Worm (Caenorhabditis elegans) whole organism, young adult: ENCODE results near the gene C17A2.4.

Experiments
- F22D6.2 ChIP-seq: sonication (generic microtip); optimal IDR thresholded peaks from 2 replicates; lab custom pipeline; 2016; ENCODE audit warnings: mild to moderate bottlenecking, missing genetic modification characterization, missing compliant biosample characterization
- F39B2.1 ChIP-seq: fragments of 200-800 bp; sonication (Bioruptor generic); IDR thresholded peaks from 2 replicates; pipeline ENCODE4 v1.3.6; 2022; ENCODE audit warnings: missing genetic modification reagents, missing genetic modification characterization, missing compliant biosample characterization
- F49E8.2 ChIP-seq: sonication (generic microtip); optimal IDR thresholded peaks from 3 replicates; lab custom pipeline; 2017; ENCODE audit warnings: missing genetic modification characterization, mild to moderate bottlenecking, missing compliant biosample characterization, antibody characterized with exemption, moderate library complexity; ENCODE audit not compliant: insufficient read depth
- K11D2.4 ChIP-seq: fragments of 200-800 bp; sonication (Bioruptor generic); IDR thresholded peaks from 2 replicates; pipeline ENCODE4 v1.3.6; 2022; ENCODE audit warnings: missing genetic modification reagents, missing genetic modification characterization, missing compliant biosample characterization
- T07F8.4 ChIP-seq: sonication (generic microtip); optimal IDR thresholded peaks from 2 replicates; lab custom pipeline; 2016; ENCODE audit warnings: mild to moderate bottlenecking, missing genetic modification characterization, moderate library complexity, missing compliant biosample characterization
- Y53F4B.3 ChIP-seq: fragments of 200-800 bp; sonication (Bioruptor generic); IDR thresholded peaks from 2 replicates; pipeline ENCODE4 v1.3.6; 2022; ENCODE audit warnings: missing genetic modification reagents, missing genetic modification characterization, missing compliant biosample characterization
- Y67H2A.10 ChIP-seq: fragments of 200-800 bp; sonication (Bioruptor generic); conservative IDR thresholded peaks from 2 replicates; pipeline ENCODE4 v1.3.6; 2022; ENCODE audit warnings: missing genetic modification reagents, missing genetic modification characterization, missing compliant biosample characterization
- akir-1 ChIP-seq: fragments of 200-800 bp; sonication (Bioruptor generic); optimal IDR thresholded peaks from 2 replicates; lab custom pipeline; 2018; ENCODE audit warnings: mild to moderate bottlenecking, missing genetic modification characterization, moderate library complexity, missing compliant biosample characterization
- ama-1 ChIP-seq, 3 experiments: fragments of 150-350 bp in 1 of 3; sonication (generic microtip) in 2 of 3; optimal IDR thresholded peaks; 2 replicates each; lab custom pipeline; 2014 to 2018; ENCODE audit warnings: missing biosample characterization in 2 of 3, missing genetic modification characterization in 2 of 3, missing genetic modification reagents in 2 of 3
- aptf-3 ChIP-seq: fragments of 200-800 bp; sonication (Bioruptor generic); IDR thresholded peaks from 2 replicates; pipeline ENCODE4 v1.3.6; 2022; ENCODE audit warnings: missing genetic modification characterization, missing compliant biosample characterization
- atf-7 ChIP-seq: sonication (generic microtip); optimal IDR thresholded peaks from 2 replicates; lab custom pipeline; 2017; ENCODE audit warnings: mild to moderate bottlenecking, missing genetic modification characterization, missing compliant biosample characterization
- attf-3 ChIP-seq: fragments of 200-800 bp; sonication (Bioruptor generic); conservative IDR thresholded peaks from 2 replicates; pipeline ENCODE4 v1.3.6; 2022; ENCODE audit warnings: missing genetic modification reagents, missing genetic modification characterization, missing compliant biosample characterization
- attf-5 ChIP-seq: fragments of 200-800 bp; sonication (Bioruptor generic); optimal IDR thresholded peaks from 2 replicates; lab custom pipeline; 2018; ENCODE audit warnings: mild to moderate bottlenecking, missing genetic modification characterization, missing compliant biosample characterization
- attf-6 ChIP-seq: fragments of 200-800 bp; sonication (Bioruptor generic); IDR thresholded peaks from 2 replicates; pipeline ENCODE4 v1.3.6; 2022; ENCODE audit warnings: missing genetic modification reagents, missing genetic modification characterization, missing compliant biosample characterization
- ceh-100 ChIP-seq: fragments of 200-800 bp; sonication (Bioruptor generic); IDR thresholded peaks from 2 replicates; pipeline ENCODE4 v1.3.6; 2022; ENCODE audit warnings: missing genetic modification reagents, missing genetic modification characterization, missing compliant biosample characterization
- ceh-40 ChIP-seq: fragments of 200-800 bp; sonication (Bioruptor generic); IDR thresholded peaks from 2 replicates; pipeline ENCODE4 v1.3.6; 2022; ENCODE audit warnings: missing genetic modification characterization, missing compliant biosample characterization
- ceh-91 ChIP-seq: fragments of 200-800 bp; sonication (Bioruptor generic); IDR thresholded peaks from 2 replicates; pipeline ENCODE4 v1.3.6; 2022; ENCODE audit warnings: missing genetic modification reagents, missing genetic modification characterization, missing compliant biosample characterization
- chd-7 ChIP-seq: sonication (generic microtip); optimal IDR thresholded peaks from 2 replicates; lab custom pipeline; 2016; ENCODE audit warnings: mild to moderate bottlenecking, missing genetic modification characterization, moderate library complexity, missing compliant biosample characterization
- dpff-1 ChIP-seq: sonication (generic microtip); optimal IDR thresholded peaks from 2 replicates; lab custom pipeline; 2017; ENCODE audit warnings: mild to moderate bottlenecking, missing genetic modification characterization, missing compliant biosample characterization
- dpl-1 ChIP-seq: fragments of 150-350 bp; optimal IDR thresholded peaks from 2 replicates; lab custom pipeline; 2014; ENCODE audit warnings: missing biosample characterization, missing genetic modification reagents, missing genetic modification characterization
- efl-1 ChIP-seq: fragments of 150-350 bp; optimal IDR thresholded peaks from 2 replicates; lab custom pipeline; 2014; ENCODE audit warnings: missing biosample characterization, missing genetic modification reagents, missing genetic modification characterization
- ekl-4 ChIP-seq: fragments of 200-800 bp; sonication (Bioruptor generic); IDR thresholded peaks from 2 replicates; pipeline ENCODE4 v1.3.6; 2022; ENCODE audit warnings: missing genetic modification reagents, missing genetic modification characterization, missing compliant biosample characterization
- him-1 ChIP-seq: sonication (generic microtip); optimal IDR thresholded peaks from 2 replicates; lab custom pipeline; 2016; ENCODE audit warnings: missing genotype, missing genetic modification reagents, missing genetic modification characterization, missing compliant biosample characterization
- hlh-12 ChIP-seq: sonication (generic microtip); optimal IDR thresholded peaks from 2 replicates; lab custom pipeline; 2016; ENCODE audit warnings: missing genetic modification characterization, missing compliant biosample characterization
- hlh-26 ChIP-seq: fragments of 200-800 bp; sonication (Bioruptor generic); conservative IDR thresholded peaks from 2 replicates; pipeline ENCODE4 v1.3.6; 2022; ENCODE audit warnings: missing genetic modification reagents, missing genetic modification characterization, missing compliant biosample characterization
- hmg-20 ChIP-seq: fragments of 200-800 bp; sonication (Bioruptor generic); IDR thresholded peaks from 2 replicates; pipeline ENCODE4 v1.3.6; 2022; ENCODE audit warnings: missing genetic modification reagents, missing genetic modification characterization, missing compliant biosample characterization
- hrde-1 ChIP-seq: sonication (generic microtip); optimal IDR thresholded peaks from 2 replicates; lab custom pipeline; 2016; ENCODE audit warnings: missing genetic modification characterization, mild to moderate bottlenecking, missing compliant biosample characterization, moderate library complexity, missing genotype, missing genetic modification reagents, borderline replicate concordance
- madf-6 ChIP-seq: fragments of 200-800 bp; sonication (Bioruptor generic); IDR thresholded peaks from 2 replicates; pipeline ENCODE4 v1.3.6; 2022; ENCODE audit warnings: missing genetic modification reagents, missing genetic modification characterization, missing compliant biosample characterization
- mel-28 ChIP-seq: sonication (generic microtip); optimal IDR thresholded peaks from 2 replicates; lab custom pipeline; 2016; ENCODE audit warnings: borderline replicate concordance, mild to moderate bottlenecking, missing genetic modification characterization, missing compliant biosample characterization
- mes-4 ChIP-seq: sonication (generic microtip); optimal IDR thresholded peaks from 2 replicates; lab custom pipeline; 2016; ENCODE audit warnings: missing genotype, missing genetic modification characterization, missing compliant biosample characterization
- mxl-1 ChIP-seq: sonication (generic microtip); optimal IDR thresholded peaks from 2 replicates; lab custom pipeline; 2016; ENCODE audit warnings: missing genetic modification characterization, missing compliant biosample characterization
- nfya-1 ChIP-seq: sonication (generic microtip); optimal IDR thresholded peaks from 2 replicates; lab custom pipeline; 2017; ENCODE audit warnings: antibody characterized with exemption, missing compliant biosample characterization, missing genetic modification characterization, borderline replicate concordance; ENCODE audit not compliant: insufficient read depth
- nhr-80 ChIP-seq: sonication (generic microtip); optimal IDR thresholded peaks from 2 replicates; lab custom pipeline; 2016; ENCODE audit warnings: missing genetic modification characterization, missing compliant biosample characterization
- nhr-90 ChIP-seq: sonication (generic microtip); optimal IDR thresholded peaks from 2 replicates; lab custom pipeline; 2016; ENCODE audit warnings: missing genotype, mild to moderate bottlenecking, missing genetic modification characterization, missing compliant biosample characterization
- rpc-1 ChIP-seq, 2 experiments: fragments of 150-350 bp in 1 of 2; sonication (generic microtip) in 1 of 2; optimal IDR thresholded peaks; 2 replicates each; lab custom pipeline; 2014 to 2018; ENCODE audit warnings: missing biosample characterization in 1 of 2, missing genetic modification characterization in 1 of 2, missing genetic modification reagents in 1 of 2, missing genotype in 1 of 2
- snpc-3.4 ChIP-seq: sonication (generic microtip); optimal IDR thresholded peaks from 2 replicates; lab custom pipeline; 2017; ENCODE audit warnings: missing genetic modification characterization, mild to moderate bottlenecking, missing compliant biosample characterization, antibody characterized with exemption, moderate library complexity, missing genotype, missing genetic modification reagents
- snpc-4 ChIP-seq, 5 experiments: fragments of 150-350 bp in 1 of 5; sonication (generic microtip) in 4 of 5; optimal IDR thresholded peaks; 2 replicates each; lab custom pipeline; 2014 to 2018; ENCODE audit warnings: missing genetic modification characterization in 5 of 5, missing biosample characterization in 3 of 5, antibody characterized with exemption in 2 of 5, mild to moderate bottlenecking in 2 of 5, missing compliant biosample characterization in 2 of 5, missing genotype in 2 of 5, moderate library complexity in 2 of 5, missing genetic modification reagents in 1 of 5
- sptf-2 ChIP-seq: fragments of 200-800 bp; sonication (Bioruptor generic); optimal IDR thresholded peaks from 2 replicates; lab custom pipeline; 2018; ENCODE audit warnings: mild to moderate bottlenecking, missing genetic modification characterization, missing compliant biosample characterization
- tlf-1 ChIP-seq: fragments of 200-800 bp; sonication (Bioruptor generic); optimal IDR thresholded peaks from 2 replicates; lab custom pipeline; 2018; ENCODE audit warnings: mild to moderate bottlenecking, missing genetic modification characterization, missing compliant biosample characterization
- zim-3 ChIP-seq: sonication (generic microtip); optimal IDR thresholded peaks from 2 replicates; lab custom pipeline; 2017; ENCODE audit warnings: mild to moderate bottlenecking, missing genetic modification characterization, moderate library complexity, missing compliant biosample characterization
- ztf-18 ChIP-seq: sonication (generic microtip); optimal IDR thresholded peaks from 2 replicates; lab custom pipeline; 2016; ENCODE audit warnings: missing genotype, mild to moderate bottlenecking, missing genetic modification characterization, missing compliant biosample characterization
- ztf-22 ChIP-seq: fragments of 200-800 bp; sonication (Bioruptor generic); optimal IDR thresholded peaks from 2 replicates; lab custom pipeline; 2018; ENCODE audit warnings: mild to moderate bottlenecking, missing genetic modification characterization, moderate library complexity, missing compliant biosample characterization

C17A2.4 gene

DNA sequence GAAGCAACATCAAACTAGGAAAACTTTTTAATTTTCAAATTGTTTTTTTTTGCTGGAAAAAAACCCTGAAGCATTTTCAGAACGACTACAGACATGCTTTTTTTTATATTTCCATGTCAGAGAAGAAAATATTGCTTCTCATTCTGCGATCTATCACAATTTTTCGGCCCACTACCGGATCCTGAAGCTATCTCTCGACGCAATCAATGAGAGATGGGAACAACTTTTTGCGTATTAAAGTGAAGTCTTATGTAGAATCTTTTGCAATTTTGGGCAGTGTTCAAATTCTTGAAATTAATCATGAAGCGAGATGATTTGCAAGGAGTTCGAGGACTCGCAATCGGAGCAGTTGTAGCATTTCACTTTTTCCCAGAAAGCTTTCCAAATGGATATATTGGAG lies 29.9 kb downstream of the C17A2.4 start, which contains the start of gene oac-10:
Gene oac-10 (plus strand): TSS at position 301 of the 400 bp plus-strand sequence.
- TF ChIP-seq chd-7 (tag; lab: Kevin White, UChicago) = no peak
- no peak for TF ChIP-seq ama-1 (optimal IDR thresholded peaks at IDR 0.05; lab: Kevin White, UChicago)
- TF ChIP-seq ama-1 (GFP tag; optimal IDR thresholded peaks at IDR 0.05; lab: Kevin White, UChicago) = no peak
- no peak for TF ChIP-seq rpc-1 (optimal IDR thresholded peaks at IDR 0.05; lab: Kevin White, UChicago)
- TF ChIP-seq rpc-1 (tag; optimal IDR thresholded peaks at IDR 0.05; lab: Kevin White, UChicago) = no peak
- TF ChIP-seq, all 124 proteins: peak for 0

DNA sequence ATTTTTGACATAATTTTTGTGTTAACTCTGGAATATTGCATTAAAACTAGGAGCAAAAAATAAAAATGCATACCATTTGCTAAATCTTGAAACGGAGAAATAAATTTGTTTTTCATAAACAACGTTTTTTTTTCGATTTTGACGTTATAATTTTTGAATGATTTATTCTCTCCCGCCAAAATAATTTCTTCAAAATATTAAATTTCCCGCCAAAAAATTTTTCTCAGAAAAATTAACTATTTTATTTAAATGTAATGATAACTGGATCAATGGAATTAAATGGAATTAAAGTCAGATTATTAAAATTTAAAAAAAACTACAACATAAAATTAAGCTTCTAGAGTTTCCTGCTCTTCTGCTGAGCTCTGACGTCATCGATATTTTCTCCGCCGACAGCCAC lies 37.5 kb downstream of the C17A2.4 start, which contains the start of gene nep-3:
Gene nep-3 (minus strand): TSS at position 101 of the 400 bp plus-strand sequence.
- no peak for TF ChIP-seq nhr-80 (tag; lab: Kevin White, UChicago)
- no peak for TF ChIP-seq ceh-91 (GFP tag; lab: Robert Waterston, UW)
- TF ChIP-seq K11D2.4 (GFP tag; lab: Robert Waterston, UW) = no peak
- no peak for TF ChIP-seq F39B2.1 (GFP tag; lab: Robert Waterston, UW)
- TF ChIP-seq attf-6 (GFP tag; lab: Robert Waterston, UW) = no peak
- no peak for TF ChIP-seq hlh-26 (GFP tag; lab: Robert Waterston, UW)
- no peak for TF ChIP-seq aptf-3
- TF ChIP-seq ceh-40 (GFP tag; lab: Robert Waterston, UW) = no peak
- no peak for TF ChIP-seq dpl-1 (GFP tag; lab: Kevin White, UChicago)
- TF ChIP-seq hmg-20 (GFP tag; lab: Robert Waterston, UW) = no peak
- no peak for TF ChIP-seq ztf-22 (GFP tag; lab: Kevin White, UChicago)
- no peak for TF ChIP-seq hrde-1 (tag; lab: Kevin White, UChicago)
- no peak for TF ChIP-seq akir-1 (GFP tag; lab: Kevin White, UChicago)
- TF ChIP-seq mel-28 (tag; lab: Kevin White, UChicago) = no peak
- no peak for TF ChIP-seq sptf-2
- TF ChIP-seq F49E8.2 (tag; lab: Kevin White, UChicago) = no peak
- TF ChIP-seq nfya-1 (tag; lab: Kevin White, UChicago) = no peak
- TF ChIP-seq Y53F4B.3 (GFP tag; lab: Robert Waterston, UW) = no peak
- TF ChIP-seq ekl-4 (GFP tag; lab: Robert Waterston, UW) = no peak
- TF ChIP-seq ztf-18 (tag; lab: Kevin White, UChicago) = no peak
- TF ChIP-seq, all 124 proteins: peak for 0

DNA sequence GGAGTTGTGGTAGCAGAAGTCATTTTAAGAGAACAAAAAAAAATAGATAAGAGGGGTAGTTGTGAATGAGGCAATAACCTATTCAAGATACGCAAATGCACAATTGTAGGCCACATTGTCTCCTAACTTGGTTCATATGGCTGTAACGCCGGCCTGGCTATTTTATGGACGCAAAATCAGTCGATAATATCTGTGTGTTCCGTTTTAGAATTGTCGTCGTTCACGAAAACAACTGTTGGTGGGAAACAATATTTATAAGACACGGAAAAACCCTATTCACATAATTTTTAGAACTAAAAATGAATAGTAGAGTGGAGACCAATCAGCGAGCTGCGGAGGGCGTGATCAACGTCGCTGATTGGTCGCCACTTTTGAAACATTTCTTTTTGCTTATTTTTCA lies 38.2 kb downstream of the C17A2.4 start, which contains the start of gene sdz-7:
Gene sdz-7 (minus strand): TSS at position 101 of the 400 bp plus-strand sequence.
- TF ChIP-seq mxl-1 (no peak), Y67H2A.10 (no peak), attf-5 (GFP tag; lab: Kevin White, UChicago) (no peak), efl-1 (no peak), hlh-12 (tag; lab: Kevin White, UChicago) (no peak), mel-28 (tag; lab: Kevin White, UChicago) (no peak), dpl-1 (GFP tag; lab: Kevin White, UChicago) (no peak), tlf-1 (no peak), ceh-100 (GFP tag; lab: Robert Waterston, UW) (no peak), chd-7 (tag; lab: Kevin White, UChicago) (no peak), F22D6.2 (tag; lab: Kevin White, UChicago) (no peak), aptf-3 (no peak), atf-7 (no peak)

- TF ChIP-seq madf-6 (GFP tag; lab: Robert Waterston, UW) = no peak
- TF ChIP-seq mes-4 (tag; lab: Kevin White, UChicago) = no peak
- TF ChIP-seq T07F8.4 (tag; lab: Kevin White, UChicago) = no peak
- no peak for TF ChIP-seq dpff-1 (tag; lab: Kevin White, UChicago)
- no peak for TF ChIP-seq tlf-1
- TF ChIP-seq zim-3 (tag; lab: Kevin White, UChicago) = no peak
- no peak for TF ChIP-seq him-1 (tag; lab: Kevin White, UChicago)
- TF ChIP-seq attf-3 (GFP tag; lab: Robert Waterston, UW) = no peak
- no peak for TF ChIP-seq hmg-20 (GFP tag; lab: Robert Waterston, UW)
- TF ChIP-seq nhr-90 (tag; lab: Kevin White, UChicago) = no peak
- no peak for TF ChIP-seq snpc-3.4 (tag; lab: Kevin White, UChicago)
- TF ChIP-seq snpc-4 (GFP tag; optimal IDR thresholded peaks at IDR 0.05; lab: Kevin White, UChicago) = no peak
- TF ChIP-seq snpc-4 (tag; optimal IDR thresholded peaks at IDR 0.05; lab: Kevin White, UChicago) = no peak
Measured at ce11 chrII:3878330-3878729, 38.7 kb downstream of the C17A2.4 start, which contains the start of gene srh-250. srh-250 (plus strand) TSS chrII:3878630.
